Worm (Caenorhabditis elegans) whole organism, L4 larva: Measurements from ENCODE around the gene sri-77.
"Not testable (repeated sequence)": the region's sequence is repeated elsewhere in the genome, so short reads cannot be mapped to it uniquely, and the experiment has no call there.

Experiments used
- F10B5.3 ChIP-seq: sonication (generic microtip); optimal IDR thresholded peaks from 2 replicates; lab custom pipeline; 2016; ENCODE audit warnings: mild to moderate bottlenecking, missing genetic modification characterization, missing compliant biosample characterization
- F49E8.2 ChIP-seq: sonication (generic microtip); optimal IDR thresholded peaks from 2 replicates; lab custom pipeline; 2016; ENCODE audit warnings: missing compliant biosample characterization, mild to moderate bottlenecking, missing genetic modification characterization, borderline replicate concordance
- R02D3.7 ChIP-seq: fragments of 150-350 bp; sonication (generic microtip); optimal IDR thresholded peaks from 3 replicates; lab custom pipeline; 2014; ENCODE audit warnings: missing biosample characterization, missing genetic modification characterization
- ZK337.2 ChIP-seq: fragments of 200-800 bp; sonication (Bioruptor generic); IDR thresholded peaks from 2 replicates; pipeline ENCODE4 v1.3.6; 2022; ENCODE audit warnings: missing genetic modification reagents, missing genetic modification characterization, missing compliant biosample characterization
- ZK546.5 ChIP-seq, 2 experiments: sonication (generic microtip); optimal IDR thresholded peaks; 2 replicates each; lab custom pipeline; 2017; ENCODE audit warnings: missing biosample characterization in 2 of 2, missing genetic modification characterization in 2 of 2
- aha-1 ChIP-seq: fragments of 150-350 bp; peaks from one replicate; lab custom pipeline; 2014; ENCODE audit warnings: missing biosample characterization, missing genetic modification characterization
- aly-2 ChIP-seq: sonication (generic microtip); optimal IDR thresholded peaks from 2 replicates; lab custom pipeline; 2018; ENCODE audit warnings: missing biosample characterization, missing genetic modification characterization
- ceh-20 ChIP-seq: fragments of 200-800 bp; sonication (Bioruptor generic); IDR thresholded peaks from 2 replicates; pipeline ENCODE4 v1.3.6; 2022; ENCODE audit warnings: missing genetic modification reagents, missing genetic modification characterization, missing compliant biosample characterization
- cey-2 ChIP-seq: sonication (generic microtip); optimal IDR thresholded peaks from 3 replicates; lab custom pipeline; 2017; ENCODE audit warnings: missing genetic modification characterization, mild to moderate bottlenecking, missing compliant biosample characterization, antibody characterized with exemption, borderline replicate concordance; ENCODE audit not compliant: insufficient read depth
- daf-16 ChIP-seq, 3 experiments: sonication (generic microtip); optimal IDR thresholded peaks; 2 replicates each; lab custom pipeline; 2016 to 2017; ENCODE audit warnings: missing genetic modification characterization in 3 of 3, missing genetic modification reagents in 3 of 3, mild to moderate bottlenecking in 2 of 3, missing compliant biosample characterization in 2 of 3, missing biosample characterization in 1 of 3, moderate library complexity in 1 of 3
- dmd-6 ChIP-seq: fragments of 200-800 bp; sonication (Bioruptor generic); IDR thresholded peaks from 2 replicates; pipeline ENCODE4 v1.3.6; 2022; ENCODE audit warnings: missing genetic modification reagents, missing genetic modification characterization, missing compliant biosample characterization
- dmd-9 ChIP-seq: fragments of 200-800 bp; sonication (Bioruptor generic); IDR thresholded peaks from 2 replicates; pipeline ENCODE4 v1.3.6; 2022; ENCODE audit warnings: missing genetic modification reagents, missing genetic modification characterization, missing compliant biosample characterization
- dpl-1 ChIP-seq: fragments of 150-350 bp; optimal IDR thresholded peaks from 2 replicates; lab custom pipeline; 2014; ENCODE audit warnings: missing biosample characterization, missing genetic modification reagents, missing genetic modification characterization
- duxl-1 ChIP-seq: sonication (generic microtip); optimal IDR thresholded peaks from 2 replicates; lab custom pipeline; 2016; ENCODE audit warnings: mild to moderate bottlenecking, missing genetic modification characterization, moderate library complexity, missing compliant biosample characterization; ENCODE audit not compliant: poor library complexity
- hlh-11 ChIP-seq: fragments of 200-800 bp; sonication (Bioruptor generic); optimal IDR thresholded peaks from 2 replicates; lab custom pipeline; 2018; ENCODE audit warnings: mild to moderate bottlenecking, missing genetic modification characterization, missing compliant biosample characterization
- lin-1 ChIP-seq: fragments of 200-800 bp; sonication (Bioruptor generic); IDR thresholded peaks from 2 replicates; pipeline ENCODE4 v1.3.6; 2022; ENCODE audit warnings: missing genetic modification reagents, missing genetic modification characterization, missing compliant biosample characterization
- lin-15B ChIP-seq: fragments of 150-350 bp; sonication (generic microtip); optimal IDR thresholded peaks from 3 replicates; lab custom pipeline; 2014; ENCODE audit warnings: missing biosample characterization, missing genetic modification characterization
- lin-38 ChIP-seq: fragments of 200-800 bp; sonication (Bioruptor generic); IDR thresholded peaks from 2 replicates; pipeline ENCODE4 v1.3.6; 2022; ENCODE audit warnings: missing genetic modification reagents, missing genetic modification characterization, missing compliant biosample characterization
- madf-9 ChIP-seq: fragments of 200-800 bp; sonication (Bioruptor generic); conservative IDR thresholded peaks from 2 replicates; pipeline ENCODE4 v1.3.6; 2022; ENCODE audit warnings: missing genetic modification reagents, missing genetic modification characterization, missing compliant biosample characterization
- mdl-1 ChIP-seq, 2 experiments: fragments of 150-350 bp in 1 of 2; sonication (generic microtip) in 1 of 2; optimal IDR thresholded peaks; 2 replicates each; lab custom pipeline; 2014 to 2017; ENCODE audit warnings: missing biosample characterization in 2 of 2, missing genetic modification characterization in 2 of 2
- mdt-29 ChIP-seq: fragments of 200-800 bp; sonication (Bioruptor generic); IDR thresholded peaks from 2 replicates; pipeline ENCODE4 v1.3.6; 2022; ENCODE audit warnings: missing genetic modification reagents, missing genetic modification characterization, missing compliant biosample characterization
- mxl-3 ChIP-seq: fragments of 200-800 bp; sonication (Bioruptor generic); optimal IDR thresholded peaks from 2 replicates; lab custom pipeline; 2018; ENCODE audit warnings: mild to moderate bottlenecking, missing genetic modification characterization, missing compliant biosample characterization
- nhr-10 ChIP-seq: fragments of 150-350 bp; optimal IDR thresholded peaks from 2 replicates; lab custom pipeline; 2014; ENCODE audit warnings: missing biosample characterization, missing genetic modification characterization
- nhr-102 ChIP-seq: sonication (generic microtip); optimal IDR thresholded peaks from 2 replicates; lab custom pipeline; 2016; ENCODE audit warnings: mild to moderate bottlenecking, missing genetic modification characterization, moderate library complexity, missing compliant biosample characterization
- nhr-11 ChIP-seq: fragments of 150-350 bp; optimal IDR thresholded peaks from 2 replicates; lab custom pipeline; 2014; ENCODE audit warnings: missing biosample characterization, missing genetic modification characterization
- nhr-28 ChIP-seq: fragments of 150-350 bp; optimal IDR thresholded peaks from 2 replicates; lab custom pipeline; 2014; ENCODE audit warnings: missing biosample characterization, missing genetic modification characterization
- nhr-42 ChIP-seq: fragments of 200-800 bp; sonication (Bioruptor generic); IDR thresholded peaks from 2 replicates; pipeline ENCODE4 v1.3.6; 2022; ENCODE audit warnings: missing genetic modification characterization, missing compliant biosample characterization
- nhr-6 ChIP-seq: fragments of 150-350 bp; optimal IDR thresholded peaks from 2 replicates; lab custom pipeline; 2014; ENCODE audit warnings: missing biosample characterization, missing genetic modification characterization
- pha-4 ChIP-seq, 2 experiments: fragments of 150-350 bp in 1 of 2; fragments of 200-800 bp in 1 of 2; sonication (Bioruptor generic) in 1 of 2; IDR thresholded peaks in 1 of 2; optimal IDR thresholded peaks in 1 of 2; 2 replicates each; pipeline versions ENCODE4 v1.3.6 to Lab custom; 2014 to 2022; ENCODE audit warnings: missing genetic modification characterization in 2 of 2, missing genetic modification reagents in 2 of 2, missing biosample characterization in 1 of 2, missing compliant biosample characterization in 1 of 2
- php-3 ChIP-seq: fragments of 200-800 bp; sonication (Bioruptor generic); IDR thresholded peaks from 2 replicates; pipeline ENCODE4 v1.3.6; 2022; ENCODE audit warnings: missing genetic modification reagents, missing genetic modification characterization, missing compliant biosample characterization
- pqm-1 ChIP-seq: sonication (generic microtip); optimal IDR thresholded peaks from 2 replicates; lab custom pipeline; 2017; ENCODE audit warnings: missing biosample characterization, missing genetic modification characterization
- skn-1 ChIP-seq: fragments of 150-350 bp; optimal IDR thresholded peaks from 2 replicates; lab custom pipeline; 2014; ENCODE audit warnings: missing biosample characterization, missing genetic modification characterization
- snpc-1.2 ChIP-seq: fragments of 200-800 bp; sonication (Bioruptor generic); IDR thresholded peaks from 2 replicates; pipeline ENCODE4 v1.3.6; 2022; ENCODE audit warnings: missing genetic modification reagents, missing genetic modification characterization, missing compliant biosample characterization
- spr-1 ChIP-seq: sonication (generic microtip); optimal IDR thresholded peaks from 2 replicates; lab custom pipeline; 2016; ENCODE audit warnings: mild to moderate bottlenecking, missing genetic modification characterization, missing compliant biosample characterization
- spr-3 ChIP-seq: fragments of 200-800 bp; sonication (Bioruptor generic); optimal IDR thresholded peaks from 2 replicates; lab custom pipeline; 2018; ENCODE audit warnings: mild to moderate bottlenecking, missing genetic modification characterization, missing compliant biosample characterization
- unc-62 ChIP-seq, 3 experiments: fragments of 150-350 bp in 1 of 3; sonication (generic microtip); optimal IDR thresholded peaks in 2 of 3; peaks in 1 of 3; 1 replicate in 1 of 3; 2 replicates in 2 of 3; lab custom pipeline; 2014 to 2017; ENCODE audit warnings: missing biosample characterization in 3 of 3, missing genetic modification characterization in 3 of 3, missing genetic modification reagents in 3 of 3, missing genotype in 1 of 3
- zag-1 ChIP-seq: fragments of 150-350 bp; optimal IDR thresholded peaks from 2 replicates; lab custom pipeline; 2014; ENCODE audit warnings: missing biosample characterization, missing genetic modification characterization
- zfp-2 ChIP-seq: sonication (generic microtip); optimal IDR thresholded peaks from 2 replicates; lab custom pipeline; 2016; ENCODE audit warnings: mild to moderate bottlenecking, missing genetic modification characterization, missing compliant biosample characterization
- zip-2 ChIP-seq: fragments of 150-350 bp; optimal IDR thresholded peaks from 2 replicates; lab custom pipeline; 2014; ENCODE audit warnings: missing biosample characterization, missing genetic modification characterization

Gene sri-77

ce11 chrII:2622480-2622879 is 17.3 kb upstream of the sri-77 start, which contains the start of gene D2062.5 (continued):
- no peak for TF ChIP-seq R02D3.7

- TF ChIP-seq unc-62 (GFP tag; optimal IDR thresholded peaks at IDR 0.05 in 1 of 2; lab: Kevin White, UChicago) (peak in 1 of 2 experiments; percentile 28), aha-1 (tag; lab: Kevin White, UChicago) (peak; percentile 25)
- not testable (repeated sequence) for TF ChIP-seq unc-62 (tag; optimal IDR thresholded peaks at IDR 0.05; lab: Kevin White, UChicago)
Observed at ce11 chrII:2619148-2619547, 13.9 kb upstream of the sri-77 start, which contains the start of gene msrp-6. Gene msrp-6, plus strand, starts transcription at chrII:2619448.

ce11 chrII:2616634-2617033 is 11.4 kb upstream of the sri-77 start, which contains the start of gene msrp-5:
Gene msrp-5, plus strand, starts transcription at chrII:2616934.
- not testable (repeated sequence) for TF ChIP-seq R02D3.7; hlh-11 (tag; lab: Kevin White, UChicago); lin-38
- TF ChIP-seq, all 104 proteins: peak for 0; not testable (repeated sequence) for 104

- TF ChIP-seq mdl-1 (tag; optimal IDR thresholded peaks at IDR 0.05; lab: Kevin White, UChicago); spr-3; nhr-11: not testable (repeated sequence)
Observed at ce11 chrII:2612278-2612677, 7.1 kb upstream of the sri-77 start, which contains the start of gene D2062.13. Gene D2062.13, plus strand, starts transcription at chrII:2612578.

ce11 chrII:2611009-2611408 is 5.8 kb upstream of the sri-77 start:
- TF ChIP-seq snpc-1.2 (GFP tag; lab: Robert Waterston, UW) = no peak
- TF ChIP-seq cey-2 (tag; lab: Kevin White, UChicago) = no peak
- TF ChIP-seq spr-1 = no peak
- TF ChIP-seq lin-15B = no peak
- no peak for TF ChIP-seq ceh-20 (GFP tag; lab: Robert Waterston, UW)
- no peak for TF ChIP-seq pha-4 (GFP tag; IDR thresholded peaks at IDR 0.05; lab: Robert Waterston, UW)
- TF ChIP-seq pha-4 (tag; optimal IDR thresholded peaks at IDR 0.05; lab: Kevin White, UChicago) = no peak
- TF ChIP-seq aly-2 (tag; lab: Kevin White, UChicago) = no peak
- no peak for TF ChIP-seq dpl-1
- TF ChIP-seq zip-2 (tag; lab: Kevin White, UChicago) = no peak
- no peak for TF ChIP-seq zfp-2 (tag; lab: Kevin White, UChicago)
- TF ChIP-seq nhr-6 (tag; lab: Kevin White, UChicago) = no peak
- no peak for TF ChIP-seq F49E8.2 (tag; lab: Kevin White, UChicago)
- TF ChIP-seq nhr-42 (GFP tag; lab: Robert Waterston, UW) = no peak
- TF ChIP-seq mxl-3 (GFP tag; lab: Kevin White, UChicago) = no peak
- TF ChIP-seq zag-1 = no peak
- TF ChIP-seq aha-1 (tag; lab: Kevin White, UChicago) = no peak
- TF ChIP-seq mdl-1 (tag; optimal IDR thresholded peaks at IDR 0.05; lab: Kevin White, UChicago) = no peak
- no peak for TF ChIP-seq hlh-11 (tag; lab: Kevin White, UChicago)
- TF ChIP-seq ZK546.5 (tag; optimal IDR thresholded peaks at IDR 0.05; lab: Kevin White, UChicago) = no peak
- TF ChIP-seq pqm-1 = no peak

- TF ChIP-seq skn-1 (no peak), daf-16 (GFP tag; optimal IDR thresholded peaks at IDR 0.05; lab: Kevin White, UChicago) (no peak), daf-16 (tag; optimal IDR thresholded peaks at IDR 0.05; lab: Kevin White, UChicago) (peak; percentile 49), madf-9 (GFP tag; lab: Robert Waterston, UW) (no peak), mdl-1 (tag; optimal IDR thresholded peaks at IDR 0.05; lab: Kevin White, UChicago) (peak in 1 of 2 experiments; percentile 3), F10B5.3 (no peak), dmd-6 (GFP tag; lab: Robert Waterston, UW) (peak; percentile 62), duxl-1 (tag; lab: Kevin White, UChicago) (no peak), nhr-28 (peak; percentile 65), mxl-3 (GFP tag; lab: Kevin White, UChicago) (peak; percentile 17), unc-62 (GFP tag; optimal IDR thresholded peaks at IDR 0.05 in 1 of 2; lab: Kevin White, UChicago) (no peak), unc-62 (tag; optimal IDR thresholded peaks at IDR 0.05; lab: Kevin White, UChicago) (no peak), mdt-29 (GFP tag; lab: Robert Waterston, UW) (no peak), ZK337.2 (GFP tag; lab: Robert Waterston, UW) (no peak), nhr-10 (tag; lab: Kevin White, UChicago) (no peak), dmd-9 (GFP tag; lab: Robert Waterston, UW) (no peak), php-3 (GFP tag; lab: Robert Waterston, UW) (peak; percentile 72), nhr-102 (peak; percentile 45), lin-1 (GFP tag; lab: Robert Waterston, UW) (peak; percentile 49; the same call in 1 of the 2 replicates)
Observed at ce11 chrII:2610202-2610912, 5.1 kb upstream of the sri-77 start, which contains the start of gene sri-38. Gene sri-38, plus strand, starts transcription at chrII:2610862.
